Fruit fly (Drosophila melanogaster): ENCODE measurements around the gene Idh.

The Idh gene

DNA sequence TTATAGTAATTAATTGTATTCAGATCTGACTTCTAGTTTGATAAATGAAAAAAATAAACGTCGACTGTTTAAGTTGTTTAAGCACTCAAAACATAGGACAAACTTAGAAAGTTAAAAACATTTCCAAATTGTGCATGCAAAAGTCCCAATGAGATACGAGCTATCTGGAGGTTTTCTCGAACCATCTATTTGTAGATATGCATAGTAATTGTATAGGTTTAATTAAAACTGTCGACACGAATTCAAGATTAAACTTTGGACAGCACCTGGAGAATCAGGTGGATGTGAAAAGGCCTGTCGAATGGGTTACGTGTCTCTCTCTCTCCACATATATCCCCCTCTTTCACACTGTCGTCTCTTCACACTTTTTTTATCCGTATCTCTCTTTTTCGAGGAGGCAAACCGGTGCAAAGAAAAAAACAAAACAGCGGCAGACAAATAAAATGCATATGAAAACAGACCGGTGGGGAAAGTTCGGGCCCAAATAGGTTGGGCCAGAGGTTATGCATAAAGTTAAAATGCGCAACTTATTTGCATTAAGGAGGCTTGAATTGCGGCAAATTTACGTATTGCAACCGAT lies 553 bp downstream of the Idh start:
- TF ChIP-seq Awh (GFP tag; IDR thresholded peaks at IDR 0.05) (0 out of 2 replicates have a peak, but pooled peaks have one; percentile 16), CG16815 (GFP tag; optimal IDR thresholded peaks at IDR 0.05) (no peak), CG17912 (GFP tag; optimal IDR thresholded peaks at IDR 0.05) (no peak), CG13894 (tag; optimal IDR thresholded peaks at IDR 0.05) (no peak), CG32772 (GFP tag; IDR thresholded peaks at IDR 0.05) (0 out of 2 replicates have a peak, but pooled peaks have one; percentile 16), Trl (optimal IDR thresholded peaks at IDR 0.05) (peak in 1 of 2 experiments; percentile 34), Trl (GFP tag; optimal IDR thresholded peaks at IDR 0.05) (no peak), sqz (GFP tag; optimal IDR thresholded peaks at IDR 0.05) (peak; percentile 23), CG4854 (GFP tag; optimal IDR thresholded peaks at IDR 0.05) (no peak), Drgx (GFP tag; IDR thresholded peaks at IDR 0.05) (0 out of 2 replicates have a peak, but pooled peaks have one; percentile 24), cato (GFP tag; optimal IDR thresholded peaks at IDR 0.05; ENCODE audit: borderline replicate concordance) (no peak), bsh (GFP tag; optimal IDR thresholded peaks at IDR 0.05) (peak in 1 of 2 experiments; percentile 65), nom (GFP tag; optimal IDR thresholded peaks at IDR 0.05) (peak; percentile 93), exex (tag; optimal IDR thresholded peaks at IDR 0.05) (peak; percentile 50)

dm6 chr3L:8358776-8359455 lies 1.8 kb downstream of the Idh start:
- TF ChIP-seq Mad (GFP tag; optimal IDR thresholded peaks at IDR 0.05) (no peak), chinmo (GFP tag; IDR thresholded peaks at IDR 0.05; ENCODE audit: partially characterized antibody) (peak; percentile 75; the same call in 3 of the 4 replicates), CG6254 (GFP tag; optimal IDR thresholded peaks at IDR 0.05) (no peak), CG14667 (GFP tag; IDR thresholded peaks at IDR 0.05) (no peak), CG9437 (GFP tag; optimal IDR thresholded peaks at IDR 0.05) (peak; percentile 10), cas (GFP tag; IDR thresholded peaks at IDR 0.05) (no peak), CG6791 (GFP tag; IDR thresholded peaks at IDR 0.05; ENCODE audit: partially characterized antibody) (peak; percentile 74), CTCF (GFP tag; optimal IDR thresholded peaks at IDR 0.05) (peak; percentile 38), CG2116 (GFP tag; optimal IDR thresholded peaks at IDR 0.05) (peak; percentile 58), hkb (optimal IDR thresholded peaks at IDR 0.05) (no peak), hkb (GFP tag; IDR thresholded peaks at IDR 0.05) (0 out of 2 replicates have a peak, but pooled peaks have one; percentile 7), shn (GFP tag; optimal IDR thresholded peaks at IDR 0.05) (no peak), sqz (GFP tag; optimal IDR thresholded peaks at IDR 0.05) (peak; percentile 51), CG31365 (tag; optimal IDR thresholded peaks at IDR 0.05) (no peak), zen (tag; optimal IDR thresholded peaks at IDR 0.05) (no peak), bsh (GFP tag; optimal IDR thresholded peaks at IDR 0.05) (no peak), CG17802 (tag; optimal IDR thresholded peaks at IDR 0.05) (no peak), HLHmδ (GFP tag; optimal IDR thresholded peaks at IDR 0.05) (no peak), dm (GFP tag; optimal IDR thresholded peaks at IDR 0.05) (no peak), CG1529 (GFP tag; optimal IDR thresholded peaks at IDR 0.05) (no peak), CG8924 (tag; optimal IDR thresholded peaks at IDR 0.05) (no peak), HLH4C (GFP tag; IDR thresholded peaks at IDR 0.05; ENCODE audit: partially characterized antibody) (peak; percentile 75), Med (GFP tag) (peak; percentile 58), CG30431 (GFP tag; optimal IDR thresholded peaks at IDR 0.05) (no peak), CG43689 (GFP tag; IDR thresholded peaks at IDR 0.05) (no peak), CG17359 (tag; optimal IDR thresholded peaks at IDR 0.05) (no peak), fd3F (GFP tag; optimal IDR thresholded peaks at IDR 0.05) (no peak), Nf-YB (GFP tag; optimal IDR thresholded peaks at IDR 0.05) (no peak), Blimp-1 (GFP tag; optimal IDR thresholded peaks at IDR 0.05) (no peak), nom (GFP tag; optimal IDR thresholded peaks at IDR 0.05) (no peak), nerfin-2 (GFP tag; IDR thresholded peaks at IDR 0.05; ENCODE audit: partially characterized antibody) (peak; percentile 68), oc (tag; optimal IDR thresholded peaks at IDR 0.05) (no peak), sisA (GFP tag; IDR thresholded peaks at IDR 0.05) (no peak), Deaf1 (tag; optimal IDR thresholded peaks at IDR 0.05) (peak; percentile 45), Aef1 (GFP tag; IDR thresholded peaks at IDR 0.05) (no peak), CG1024 (GFP tag; IDR thresholded peaks at IDR 0.05) (no peak), fd102C (GFP tag; optimal IDR thresholded peaks at IDR 0.05) (no peak)

Measured in whole organism, embryonic.